Worm (Caenorhabditis elegans) whole organism, late embryonic: ENCODE data around the gene sre-19.

Experiments used
- F13H6.1 ChIP-seq: sonication (generic microtip); optimal IDR thresholded peaks from 2 replicates; lab custom pipeline; 2016; ENCODE audit warnings: missing genetic modification characterization, missing compliant biosample characterization
- K02D7.2 ChIP-seq: sonication (generic microtip); optimal IDR thresholded peaks from 2 replicates; lab custom pipeline; 2017; ENCODE audit warnings: mild to moderate bottlenecking, missing genetic modification characterization, missing compliant biosample characterization
- ahr-1 ChIP-seq: sonication (generic microtip); optimal IDR thresholded peaks from 2 replicates; lab custom pipeline; 2016; ENCODE audit warnings: missing genetic modification characterization, missing compliant biosample characterization
- ama-1 ChIP-seq: fragments of 150-350 bp; optimal IDR thresholded peaks from 2 replicates; lab custom pipeline; 2014
- ceh-18 ChIP-seq: sonication (generic microtip); optimal IDR thresholded peaks from 2 replicates; lab custom pipeline; 2016; ENCODE audit warnings: missing genetic modification characterization, missing compliant biosample characterization
- ceh-19 ChIP-seq: fragments of 200-800 bp; sonication (Bioruptor generic); optimal IDR thresholded peaks from 2 replicates; lab custom pipeline; 2018; ENCODE audit warnings: mild to moderate bottlenecking, missing genetic modification characterization, missing compliant biosample characterization
- ceh-2 ChIP-seq: sonication (generic microtip); optimal IDR thresholded peaks from 2 replicates; lab custom pipeline; 2016; ENCODE audit warnings: missing genotype, missing genetic modification characterization, missing compliant biosample characterization
- ceh-22 ChIP-seq: sonication (generic microtip); optimal IDR thresholded peaks from 2 replicates; lab custom pipeline; 2017; ENCODE audit warnings: missing biosample characterization, missing genetic modification characterization
- ceh-31 ChIP-seq: sonication (generic microtip); optimal IDR thresholded peaks from 2 replicates; lab custom pipeline; 2016; ENCODE audit warnings: missing genetic modification characterization, missing compliant biosample characterization
- ceh-34 ChIP-seq: sonication (generic microtip); optimal IDR thresholded peaks from 2 replicates; lab custom pipeline; 2016; ENCODE audit warnings: mild to moderate bottlenecking, missing genetic modification characterization, missing compliant biosample characterization
- ceh-45 ChIP-seq: fragments of 200-800 bp; sonication (Bioruptor generic); IDR thresholded peaks from 2 replicates; pipeline ENCODE4 v1.3.6; 2022; ENCODE audit warnings: missing genetic modification reagents, missing genetic modification characterization, missing compliant biosample characterization
- ceh-48 ChIP-seq: sonication (generic microtip); optimal IDR thresholded peaks from 2 replicates; lab custom pipeline; 2016; ENCODE audit warnings: missing genetic modification characterization, inconsistent platforms, missing compliant biosample characterization
- ceh-6 ChIP-seq: fragments of 200-800 bp; sonication (Bioruptor generic); optimal IDR thresholded peaks from 2 replicates; lab custom pipeline; 2018; ENCODE audit warnings: mild to moderate bottlenecking, missing genetic modification characterization, missing compliant biosample characterization
- ceh-9 ChIP-seq: sonication (generic microtip); optimal IDR thresholded peaks from 2 replicates; lab custom pipeline; 2016; ENCODE audit warnings: mild to moderate bottlenecking, missing genetic modification characterization, inconsistent platforms, missing compliant biosample characterization
- elt-2 ChIP-seq: sonication (generic microtip); optimal IDR thresholded peaks from 2 replicates; lab custom pipeline; 2016; ENCODE audit warnings: missing genetic modification reagents, missing genetic modification characterization, missing compliant biosample characterization
- elt-4 ChIP-seq: sonication (generic microtip); optimal IDR thresholded peaks from 2 replicates; lab custom pipeline; 2016; ENCODE audit warnings: missing genetic modification characterization, missing compliant biosample characterization
- eyg-1 ChIP-seq: sonication (generic microtip); optimal IDR thresholded peaks from 2 replicates; lab custom pipeline; 2016; ENCODE audit warnings: missing genotype, missing genetic modification characterization, missing compliant biosample characterization
- fax-1 ChIP-seq: sonication (generic microtip); optimal IDR thresholded peaks from 2 replicates; lab custom pipeline; 2016; ENCODE audit warnings: missing genotype, missing genetic modification characterization, missing compliant biosample characterization
- gmeb-2 ChIP-seq: sonication (generic microtip); optimal IDR thresholded peaks from 2 replicates; lab custom pipeline; 2016; ENCODE audit warnings: missing genetic modification characterization, inconsistent platforms, missing compliant biosample characterization
- hlh-15 ChIP-seq: sonication (generic microtip); optimal IDR thresholded peaks from 2 replicates; lab custom pipeline; 2016; ENCODE audit warnings: missing genetic modification characterization, missing compliant biosample characterization
- hlh-30 ChIP-seq: sonication (generic microtip); optimal IDR thresholded peaks from 2 replicates; lab custom pipeline; 2017; ENCODE audit warnings: antibody characterized with exemption, missing genetic modification characterization, missing compliant biosample characterization; ENCODE audit not compliant: insufficient read depth
- hlh-6 ChIP-seq: sonication (generic microtip); optimal IDR thresholded peaks from 2 replicates; lab custom pipeline; 2016; ENCODE audit warnings: missing genotype, missing genetic modification characterization, missing compliant biosample characterization
- hlh-8 ChIP-seq: sonication (generic microtip); optimal IDR thresholded peaks from 2 replicates; lab custom pipeline; 2016; ENCODE audit warnings: missing genotype, missing genetic modification characterization, missing compliant biosample characterization
- lim-6 ChIP-seq: sonication (generic microtip); optimal IDR thresholded peaks from 2 replicates; lab custom pipeline; 2016; ENCODE audit warnings: missing genetic modification characterization, missing compliant biosample characterization
- nfya-1 ChIP-seq: sonication (generic microtip); optimal IDR thresholded peaks from 2 replicates; lab custom pipeline; 2017; ENCODE audit warnings: missing genetic modification characterization, mild to moderate bottlenecking, missing compliant biosample characterization, antibody characterized with exemption, moderate library complexity
- nhr-11 ChIP-seq: fragments of 150-350 bp; optimal IDR thresholded peaks from 2 replicates; lab custom pipeline; 2014; ENCODE audit warnings: missing biosample characterization, missing genetic modification characterization
- npax-4 ChIP-seq: sonication (generic microtip); optimal IDR thresholded peaks from 2 replicates; lab custom pipeline; 2016; ENCODE audit warnings: missing genetic modification characterization, missing compliant biosample characterization
- pag-3 ChIP-seq: sonication (generic microtip); optimal IDR thresholded peaks from 2 replicates; lab custom pipeline; 2016; ENCODE audit warnings: missing compliant biosample characterization, missing genetic modification characterization, borderline replicate concordance
- pax-1 ChIP-seq: fragments of 150-350 bp; optimal IDR thresholded peaks from 2 replicates; lab custom pipeline; 2014; ENCODE audit warnings: missing biosample characterization, missing genetic modification characterization
- pha-4 ChIP-seq: fragments of 150-350 bp; optimal IDR thresholded peaks from 2 replicates; lab custom pipeline; 2018; ENCODE audit warnings: missing biosample characterization, missing genetic modification reagents, missing genetic modification characterization
- pros-1 ChIP-seq: fragments of 150-350 bp; optimal IDR thresholded peaks from 2 replicates; lab custom pipeline; 2014; ENCODE audit warnings: missing biosample characterization, missing genetic modification reagents, missing genetic modification characterization
- rnt-1 ChIP-seq: sonication (generic microtip); optimal IDR thresholded peaks from 2 replicates; lab custom pipeline; 2016; ENCODE audit warnings: missing genetic modification characterization, missing compliant biosample characterization
- sox-2 ChIP-seq: fragments of 200-800 bp; sonication (Bioruptor generic); IDR thresholded peaks from 2 replicates; pipeline ENCODE4 v1.3.6; 2022; ENCODE audit warnings: missing genetic modification reagents, missing genetic modification characterization, missing compliant biosample characterization
- sox-4 ChIP-seq: sonication (generic microtip); optimal IDR thresholded peaks from 2 replicates; lab custom pipeline; 2017; ENCODE audit warnings: mild to moderate bottlenecking, missing genetic modification characterization, inconsistent platforms, missing compliant biosample characterization
- tbx-2 ChIP-seq: sonication (generic microtip); optimal IDR thresholded peaks from 2 replicates; lab custom pipeline; 2016; ENCODE audit warnings: missing genetic modification characterization, missing compliant biosample characterization
- tbx-7 ChIP-seq: sonication (generic microtip); optimal IDR thresholded peaks from 2 replicates; lab custom pipeline; 2016; ENCODE audit warnings: missing genotype, missing genetic modification characterization, missing compliant biosample characterization
- ttx-3 ChIP-seq: sonication (generic microtip); optimal IDR thresholded peaks from 2 replicates; lab custom pipeline; 2016; ENCODE audit warnings: missing genetic modification reagents, missing genetic modification characterization, missing compliant biosample characterization
- unc-3 ChIP-seq, 2 experiments: fragments of 200-800 bp in 1 of 2; sonication (Bioruptor generic) in 1 of 2; sonication (generic microtip) in 1 of 2; conservative IDR thresholded peaks in 1 of 2; optimal IDR thresholded peaks in 1 of 2; 2 replicates each; pipeline versions ENCODE4 v1.3.6 to Lab custom; 2016 to 2022; ENCODE audit warnings: missing compliant biosample characterization in 2 of 2, missing genetic modification characterization in 2 of 2, missing genetic modification reagents in 1 of 2
- unc-42 ChIP-seq: sonication (generic microtip); optimal IDR thresholded peaks from 2 replicates; lab custom pipeline; 2016; ENCODE audit warnings: missing genotype, missing genetic modification characterization, missing compliant biosample characterization
- unc-55 ChIP-seq: sonication (generic microtip); optimal IDR thresholded peaks from 2 replicates; lab custom pipeline; 2017; ENCODE audit warnings: missing biosample characterization, missing genetic modification reagents, missing genetic modification characterization
- unc-86 ChIP-seq: sonication (generic microtip); optimal IDR thresholded peaks from 2 replicates; lab custom pipeline; 2016; ENCODE audit warnings: missing genetic modification characterization, missing compliant biosample characterization
- zip-5 ChIP-seq: sonication (generic microtip); optimal IDR thresholded peaks from 2 replicates; lab custom pipeline; 2016; ENCODE audit warnings: missing genetic modification characterization, missing compliant biosample characterization

Gene sre-19

ce11 chrIV:12270392-12270791 lies 31.6 kb upstream of the sre-19 start, which contains the start of gene C42C1.3:
Gene C42C1.3 (minus strand): TSS chrIV:12270492.
- TF ChIP-seq elt-2 (tag; lab: Kevin White, UChicago) (no peak), npax-4 (tag; lab: Kevin White, UChicago) (no peak), K02D7.2 (tag; lab: Kevin White, UChicago) (no peak), ceh-2 (tag; lab: Kevin White, UChicago) (no peak), sox-2 (no peak), hlh-6 (tag; lab: Kevin White, UChicago) (no peak), lim-6 (no peak), unc-3 (GFP tag; conservative IDR thresholded peaks at IDR 0.05; lab: Robert Waterston, UW) (no peak), unc-3 (tag; optimal IDR thresholded peaks at IDR 0.05; lab: Kevin White, UChicago) (no peak), ama-1 (no peak), rnt-1 (no peak), sox-4 (tag; lab: Kevin White, UChicago) (no peak), ceh-34 (tag; lab: Kevin White, UChicago) (no peak), ahr-1 (no peak), F13H6.1 (tag; lab: Kevin White, UChicago) (no peak)

- TF ChIP-seq nfya-1 (tag; lab: Kevin White, UChicago) (peak; percentile 84), zip-5 (tag; lab: Kevin White, UChicago) (peak; percentile 39), ceh-22 (tag; lab: Kevin White, UChicago) (no peak), hlh-15 (tag; lab: Kevin White, UChicago) (no peak), ceh-19 (no peak), unc-55 (GFP tag; lab: Kevin White, UChicago) (peak; percentile 58), ceh-34 (tag; lab: Kevin White, UChicago) (peak; percentile 39), pag-3 (tag; lab: Kevin White, UChicago) (no peak), pha-4 (no peak), pax-1 (tag; lab: Kevin White, UChicago) (peak; percentile 50), sox-4 (tag; lab: Kevin White, UChicago) (no peak), elt-4 (no peak), F13H6.1 (tag; lab: Kevin White, UChicago) (no peak), gmeb-2 (tag; lab: Kevin White, UChicago) (no peak), unc-42 (tag; lab: Kevin White, UChicago) (peak; percentile 57), hlh-30 (tag; lab: Kevin White, UChicago) (peak; percentile 33), ceh-18 (tag; lab: Kevin White, UChicago) (peak; percentile 21), ceh-31 (tag; lab: Kevin White, UChicago) (peak; percentile 64), hlh-8 (tag; lab: Kevin White, UChicago) (peak; percentile 34), ttx-3 (tag; lab: Kevin White, UChicago) (peak; percentile 14), ceh-48 (tag; lab: Kevin White, UChicago) (peak; percentile 51), ceh-9 (tag; lab: Kevin White, UChicago) (no peak), tbx-2 (peak; percentile 36), nhr-11 (tag; lab: Kevin White, UChicago) (no peak)
Measured at ce11 chrIV:12268272-12269045, 29.7 kb upstream of the sre-19 start, which contains the start of the genes ppm-1.H and rpl-34. Gene ppm-1.H (minus strand): TSS chrIV:12268322. Gene rpl-34 (plus strand): TSS chrIV:12268995.

ce11 chrIV:12265877-12266276 lies 27.1 kb upstream of the sre-19 start:
- no peak for TF ChIP-seq lim-6
- no peak for TF ChIP-seq ceh-45 (GFP tag; lab: Robert Waterston, UW)
- no peak for TF ChIP-seq ahr-1
- TF ChIP-seq hlh-8 (tag; lab: Kevin White, UChicago), result no peak
- no peak for TF ChIP-seq ceh-6
- TF ChIP-seq eyg-1, result no peak
- no peak for TF ChIP-seq unc-86 (tag; lab: Kevin White, UChicago)
- no peak for TF ChIP-seq unc-55 (GFP tag; lab: Kevin White, UChicago)
- no peak for TF ChIP-seq fax-1 (tag; lab: Kevin White, UChicago)
- TF ChIP-seq pros-1 (tag; lab: Kevin White, UChicago), result no peak
- TF ChIP-seq K02D7.2 (tag; lab: Kevin White, UChicago), result no peak
- no peak for TF ChIP-seq tbx-7 (tag; lab: Kevin White, UChicago)
- no peak for TF ChIP-seq unc-42 (tag; lab: Kevin White, UChicago)
